Fruit fly (Drosophila melanogaster) whole organism, prepupa: ENCODE measurements around the gene CG34159.

Experiments used
- CG8119 ChIP-seq: fragments of 200-800 bp; sonication (Bioruptor generic); IDR thresholded peaks from 3 replicates; pipeline ENCODE4 v1.3.6; 2022; ENCODE audit warnings: missing biosample characterization, missing genetic modification characterization
- Eip78C ChIP-seq: fragments of 200-800 bp; sonication (Bioruptor generic); peaks from one replicate; lab custom pipeline; 2016; ENCODE audit warnings: missing biosample characterization, missing genetic modification characterization
- Sox14 ChIP-seq: fragments of 200-800 bp; sonication (Bioruptor generic); optimal IDR thresholded peaks from 3 replicates; lab custom pipeline; 2016; ENCODE audit warnings: missing biosample characterization, missing genetic modification characterization
- cyc ChIP-seq: fragments of 200-800 bp; sonication (Bioruptor generic); optimal IDR thresholded peaks from 3 replicates; lab custom pipeline; 2016; ENCODE audit warnings: missing biosample characterization, missing genetic modification characterization
- dac ChIP-seq: fragments of 200-800 bp; sonication (Bioruptor generic); optimal IDR thresholded peaks from 2 replicates; lab custom pipeline; 2017; ENCODE audit warnings: missing biosample characterization, mild to moderate bottlenecking, missing genetic modification characterization

dm6 chr2L:10237725-10238446 is 33.8 kb upstream of the CG34159 start, which contains the start of gene mthl15:
- TF ChIP-seq Sox14 (GFP tag; lab: Kevin White, UChicago) (no peak), dac (GFP tag; lab: Kevin White, UChicago) (no peak), Eip78C (GFP tag; lab: Kevin White, UChicago) (no peak), cyc (no peak), CG8119 (no peak)
